Worm (Caenorhabditis elegans): ENCODE data around the gene rbr-2.
A peak's percentile ranks its signal among the peaks of the same experiment; 100 is the strongest.

The rbr-2 gene

DNA sequence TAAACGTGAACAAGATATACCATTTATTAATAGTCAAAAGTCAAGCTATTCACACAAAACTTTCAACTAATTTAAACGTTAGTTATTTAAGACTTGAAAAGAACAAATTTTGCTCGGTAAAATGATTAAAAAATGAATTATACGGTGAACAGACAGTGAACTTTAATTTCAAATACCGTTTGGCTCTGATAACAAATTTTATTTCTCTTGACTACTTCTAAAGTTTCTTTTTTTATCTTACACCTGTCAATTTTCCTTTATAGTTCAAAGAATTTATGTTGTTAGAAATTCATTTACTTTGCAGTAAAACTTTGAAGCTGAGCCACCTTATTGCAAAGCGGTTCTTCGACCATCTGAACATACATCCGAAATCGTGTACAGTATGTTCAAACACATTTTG lies 4.5 kb upstream of the rbr-2 start, which contains the start of gene ZK593.3:
ZK593.3 (plus strand) TSS at position 301 of the 400 bp plus-strand sequence.
- no peak for TF ChIP-seq dmd-8 (GFP tag; IDR thresholded peaks at IDR 0.05)
- TF ChIP-seq dmd-6 (GFP tag; IDR thresholded peaks at IDR 0.05), result peak; percentile 29
- TF ChIP-seq nhr-25 (tag; optimal IDR thresholded peaks at IDR 0.05; ENCODE audit: borderline replicate concordance, insufficient read depth), result no peak

DNA sequence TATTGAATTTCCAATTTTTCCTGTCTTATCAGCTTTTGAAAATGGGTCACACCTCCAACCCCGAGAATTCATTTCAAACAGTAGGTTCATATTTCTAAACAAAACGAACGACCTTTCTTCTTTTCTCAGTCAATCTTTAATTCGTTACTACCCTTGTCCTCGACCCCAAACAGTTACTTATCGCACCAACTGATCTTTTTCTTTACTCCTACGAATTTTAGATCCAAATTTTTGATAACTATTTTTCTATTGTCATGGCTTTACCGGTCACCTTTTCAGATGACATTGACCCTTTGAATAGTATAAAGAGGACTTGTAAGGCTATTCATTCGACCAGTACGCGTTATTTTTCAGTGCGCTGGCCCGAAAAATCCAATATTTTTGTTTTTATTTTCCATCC lies 3.7 kb upstream of the rbr-2 start:
- TF ChIP-seq dve-1 (tag; optimal IDR thresholded peaks at IDR 0.05; ENCODE audit: insufficient read depth) (no peak), R02D3.7 (tag; optimal IDR thresholded peaks at IDR 0.05) (no peak), nhr-6 (tag; optimal IDR thresholded peaks at IDR 0.05) (no peak), nhr-237 (tag; optimal IDR thresholded peaks at IDR 0.05) (no peak), ztf-7 (tag; optimal IDR thresholded peaks at IDR 0.05) (no peak)

DNA sequence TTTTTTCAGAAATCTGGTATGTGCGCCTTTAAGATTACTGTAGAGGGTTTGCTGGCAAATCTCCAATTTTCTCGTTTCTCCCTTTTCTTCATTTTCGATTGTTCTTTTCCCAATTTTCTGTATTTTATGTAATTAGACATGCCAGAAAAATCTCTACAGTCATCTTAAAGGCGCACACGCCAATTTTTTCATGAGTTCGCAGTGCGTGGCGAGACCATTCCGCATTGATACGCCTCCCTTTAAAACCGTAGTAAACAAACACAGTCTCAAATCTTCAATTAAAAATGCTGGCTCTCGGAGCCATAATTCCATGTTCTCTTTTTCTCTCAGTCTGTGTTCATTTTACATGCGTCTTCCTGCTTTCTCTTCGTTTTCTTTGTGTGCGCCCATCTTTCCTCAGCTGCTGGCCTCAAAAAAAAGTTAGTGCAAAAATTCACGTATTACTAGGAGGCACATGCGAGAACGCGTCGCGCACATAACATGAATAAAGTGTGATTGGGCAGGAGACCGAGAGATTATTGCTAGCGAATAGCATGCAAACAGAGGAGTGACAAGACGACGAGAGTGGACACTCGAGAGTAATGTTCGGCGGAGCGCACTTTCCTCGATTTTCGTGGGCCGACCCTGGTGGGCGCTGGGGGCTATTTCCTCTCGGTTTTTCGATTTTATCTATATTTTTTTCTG lies 851 bp upstream of the rbr-2 start:
- TF ChIP-seq nhr-11 (tag; optimal IDR thresholded peaks at IDR 0.05) (peak; percentile 77), lsy-2 (tag; optimal IDR thresholded peaks at IDR 0.05) (peak; percentile 50 to 75), hlh-11 (tag; optimal IDR thresholded peaks at IDR 0.05) (peak; percentile 93), fkh-10 (GFP tag; optimal IDR thresholded peaks at IDR 0.05) (peak; percentile 40), daf-16 (GFP tag; optimal IDR thresholded peaks at IDR 0.05) (peak in 1 of 2 experiments; percentile 35), daf-16 (tag; optimal IDR thresholded peaks at IDR 0.05) (peak; percentile 62), ceh-20 (GFP tag; IDR thresholded peaks at IDR 0.05) (peak; percentile 53; the same call in 1 of the 2 replicates), ceh-32 (tag; optimal IDR thresholded peaks at IDR 0.05; ENCODE audit: poor library complexity) (no peak), duxl-1 (tag; optimal IDR thresholded peaks at IDR 0.05; ENCODE audit: poor library complexity) (peak; percentile 42), nhr-10 (tag; optimal IDR thresholded peaks at IDR 0.05) (no peak), hlh-30 (tag; optimal IDR thresholded peaks at IDR 0.05; ENCODE audit: insufficient read depth) (peak; percentile 96), pha-4 (GFP tag; IDR thresholded peaks at IDR 0.05) (no peak), pha-4 (tag; optimal IDR thresholded peaks at IDR 0.05) (peak; percentile 74), ceh-44 (GFP tag; IDR thresholded peaks at IDR 0.05) (0 out of 2 replicates have a peak, but pooled peaks have one; percentile 4), lin-1 (GFP tag; IDR thresholded peaks at IDR 0.05) (peak; percentile 48; the same call in 1 of the 2 replicates), Y105C5A.15 (GFP tag; IDR thresholded peaks at IDR 0.05) (no peak), egl-43 (GFP tag; IDR thresholded peaks at IDR 0.05) (no peak), tra-1 (GFP tag; IDR thresholded peaks at IDR 0.05) (no peak), aha-1 (tag) (peak; percentile 99), hif-1 (tag; optimal IDR thresholded peaks at IDR 0.05) (peak; percentile 89 to 99), nhr-77 (tag; optimal IDR thresholded peaks at IDR 0.05) (peak; percentile 53), spr-3 (GFP tag; optimal IDR thresholded peaks at IDR 0.05) (peak; percentile 35), jun-1 (tag; optimal IDR thresholded peaks at IDR 0.05) (no peak), lir-3 (tag; optimal IDR thresholded peaks at IDR 0.05) (no peak), php-3 (GFP tag; IDR thresholded peaks at IDR 0.05) (no peak), nhr-76 (tag; optimal IDR thresholded peaks at IDR 0.05) (no peak), nhr-41 (GFP tag; IDR thresholded peaks at IDR 0.05) (no peak), fos-1 (tag; optimal IDR thresholded peaks at IDR 0.05) (no peak), Y75B8A.6 (GFP tag; IDR thresholded peaks at IDR 0.05) (no peak), daf-19 (GFP tag; conservative IDR thresholded peaks at IDR 0.05) (0 out of 2 replicates have a peak, but pooled peaks have one; percentile 27), pqm-1 (tag; optimal IDR thresholded peaks at IDR 0.05) (peak; percentile 3), F37D6.2 (tag; optimal IDR thresholded peaks at IDR 0.05) (peak; percentile 31), ama-1 (optimal IDR thresholded peaks at IDR 0.05) (peak; percentile 76), nhr-28 (tag; optimal IDR thresholded peaks at IDR 0.05) (peak; percentile 76), Y5F2A.4 (GFP tag; optimal IDR thresholded peaks at IDR 0.05) (no peak), daf-8 (GFP tag; IDR thresholded peaks at IDR 0.05) (no peak), nhr-6 (tag; optimal IDR thresholded peaks at IDR 0.05) (peak; percentile 43), arid-1 (GFP tag; conservative IDR thresholded peaks at IDR 0.05) (0 out of 2 replicates have a peak, but pooled peaks have one; percentile 36), F49E8.2 (tag; optimal IDR thresholded peaks at IDR 0.05; ENCODE audit: borderline replicate concordance) (no peak), rbr-2 (tag; optimal IDR thresholded peaks at IDR 0.05) (no peak)

Measured in whole organism, L4 larva.